Fruit fly (Drosophila melanogaster) whole organism: ENCODE data around the gene CG4116.

Experiments
- CG8478 ChIP-seq: fragments of >200 bp; optimal IDR thresholded peaks from 2 replicates; lab custom pipeline; 2018; ENCODE audit warnings: inconsistent platforms
- EcR ChIP-seq, 2 experiments: fragments of >200 bp; optimal IDR thresholded peaks; 2 replicates each; lab custom pipeline; 2017; ENCODE audit warnings: missing biosample characterization in 2 of 2, missing genetic modification characterization in 2 of 2, missing genetic modification reagents in 2 of 2
- usp ChIP-seq: fragments of >200 bp; optimal IDR thresholded peaks from 2 replicates; lab custom pipeline; 2017; ENCODE audit warnings: missing biosample characterization, missing genetic modification characterization, mixed read lengths

- TF ChIP-seq usp (GFP tag; lab: Kevin White, UChicago) (no peak), CG8478 (no peak), EcR (GFP tag; optimal IDR thresholded peaks at IDR 0.05; lab: Kevin White, UChicago) (no peak)
Observed at dm6 chrX:3108903-3109302, 41.5 kb upstream of the CG4116 start.
